Worm (Caenorhabditis elegans) whole organism, L2 larva: ENCODE data around the gene K05F1.10.
A peak's percentile ranks its signal among the peaks of the same experiment; 100 is the strongest.

ENCODE experiments used
- C34F6.9 ChIP-seq: fragments of 150-350 bp; optimal IDR thresholded peaks from 2 replicates; lab custom pipeline; 2014; ENCODE audit warnings: missing biosample characterization, missing genetic modification characterization
- F13H6.1 ChIP-seq: sonication (generic microtip); optimal IDR thresholded peaks from 2 replicates; lab custom pipeline; 2016; ENCODE audit warnings: missing genetic modification characterization, missing compliant biosample characterization
- R02D3.7 ChIP-seq: fragments of 150-350 bp; optimal IDR thresholded peaks from 2 replicates; lab custom pipeline; 2014; ENCODE audit warnings: missing biosample characterization, missing genetic modification characterization
- Y55F3AM.14 ChIP-seq: fragments of 200-800 bp; sonication (Bioruptor generic); optimal IDR thresholded peaks from 2 replicates; lab custom pipeline; 2018; ENCODE audit warnings: mild to moderate bottlenecking, missing genetic modification characterization, missing compliant biosample characterization
- ZK546.5 ChIP-seq: sonication (generic microtip); optimal IDR thresholded peaks from 2 replicates; lab custom pipeline; 2017; ENCODE audit warnings: missing biosample characterization, missing genetic modification characterization
- alr-1 ChIP-seq: fragments of 150-350 bp; optimal IDR thresholded peaks from 2 replicates; lab custom pipeline; 2014; ENCODE audit warnings: missing biosample characterization, missing genetic modification characterization
- aly-2 ChIP-seq: fragments of 150-350 bp; optimal IDR thresholded peaks from 2 replicates; lab custom pipeline; 2014; ENCODE audit warnings: missing biosample characterization, missing genetic modification characterization
- ama-1 ChIP-seq: fragments of 150-350 bp; optimal IDR thresholded peaks from 2 replicates; lab custom pipeline; 2018; ENCODE audit warnings: inconsistent platforms
- blmp-1 ChIP-seq: sonication (generic microtip); optimal IDR thresholded peaks from 2 replicates; lab custom pipeline; 2017; ENCODE audit warnings: missing genetic modification characterization, mild to moderate bottlenecking, missing compliant biosample characterization, antibody characterized with exemption, moderate library complexity; ENCODE audit not compliant: insufficient read depth
- ceh-16 ChIP-seq: fragments of 150-350 bp; optimal IDR thresholded peaks from 2 replicates; lab custom pipeline; 2014; ENCODE audit warnings: missing biosample characterization, missing genetic modification characterization
- ceh-82 ChIP-seq: fragments of 150-350 bp; optimal IDR thresholded peaks from 2 replicates; lab custom pipeline; 2014; ENCODE audit warnings: missing biosample characterization, missing genetic modification characterization
- crh-2 ChIP-seq: sonication (generic microtip); optimal IDR thresholded peaks from 2 replicates; lab custom pipeline; 2017; ENCODE audit warnings: missing biosample characterization, missing genetic modification characterization
- dmd-4 ChIP-seq: sonication (generic microtip); optimal IDR thresholded peaks from 2 replicates; lab custom pipeline; 2017; ENCODE audit warnings: missing biosample characterization, missing genetic modification characterization
- egl-27 ChIP-seq: sonication (generic microtip); optimal IDR thresholded peaks from 3 replicates; lab custom pipeline; 2017; ENCODE audit warnings: missing biosample characterization, missing genetic modification reagents, missing genetic modification characterization
- elt-1 ChIP-seq: fragments of 150-350 bp; optimal IDR thresholded peaks from 2 replicates; lab custom pipeline; 2014; ENCODE audit warnings: missing biosample characterization, missing genetic modification characterization
- elt-3 ChIP-seq: sonication (generic microtip); optimal IDR thresholded peaks from 2 replicates; lab custom pipeline; 2017; ENCODE audit warnings: missing biosample characterization, missing genetic modification characterization
- fos-1 ChIP-seq: fragments of 150-350 bp; optimal IDR thresholded peaks from 2 replicates; lab custom pipeline; 2014; ENCODE audit warnings: missing biosample characterization, missing genetic modification characterization
- gmeb-1 ChIP-seq: fragments of 150-350 bp; optimal IDR thresholded peaks from 2 replicates; lab custom pipeline; 2014; ENCODE audit warnings: missing biosample characterization, missing genetic modification characterization
- lin-11 ChIP-seq: fragments of 150-350 bp; sonication (generic microtip); optimal IDR thresholded peaks from 2 replicates; lab custom pipeline; 2014; ENCODE audit warnings: missing biosample characterization, missing genetic modification characterization, inconsistent platforms, mixed read lengths
- lin-13 ChIP-seq: fragments of 150-350 bp; optimal IDR thresholded peaks from 2 replicates; lab custom pipeline; 2014; ENCODE audit warnings: missing biosample characterization, missing genetic modification reagents, missing genetic modification characterization
- lin-39 ChIP-seq: fragments of 150-350 bp; optimal IDR thresholded peaks from 2 replicates; lab custom pipeline; 2014; ENCODE audit warnings: missing biosample characterization, missing genetic modification reagents, missing genetic modification characterization
- lsy-2 ChIP-seq, 2 experiments: fragments of 150-350 bp in 1 of 2; sonication (generic microtip) in 1 of 2; optimal IDR thresholded peaks; 2 replicates each; lab custom pipeline; 2014 to 2017; ENCODE audit warnings: missing biosample characterization in 2 of 2, missing genetic modification characterization in 2 of 2
- mab-5 ChIP-seq: fragments of 150-350 bp; optimal IDR thresholded peaks from 2 replicates; lab custom pipeline; 2014; ENCODE audit warnings: missing biosample characterization, missing genetic modification characterization
- mbf-1 ChIP-seq: sonication (generic microtip); optimal IDR thresholded peaks from 2 replicates; lab custom pipeline; 2017; ENCODE audit warnings: missing biosample characterization, missing genetic modification characterization
- mdl-1 ChIP-seq, 2 experiments: fragments of 150-350 bp in 1 of 2; sonication (generic microtip) in 1 of 2; optimal IDR thresholded peaks; 2 replicates each; lab custom pipeline; 2017; ENCODE audit warnings: missing biosample characterization in 2 of 2, missing genetic modification characterization in 2 of 2
- nhr-10 ChIP-seq: sonication (generic microtip); optimal IDR thresholded peaks from 2 replicates; lab custom pipeline; 2017; ENCODE audit warnings: missing biosample characterization, missing genetic modification characterization
- nhr-11 ChIP-seq: fragments of 150-350 bp; optimal IDR thresholded peaks from 2 replicates; lab custom pipeline; 2014; ENCODE audit warnings: missing biosample characterization, missing genetic modification characterization
- nhr-12 ChIP-seq: fragments of 150-350 bp; optimal IDR thresholded peaks from 2 replicates; lab custom pipeline; 2014; ENCODE audit warnings: missing biosample characterization, missing genetic modification characterization
- nhr-129 ChIP-seq: fragments of 150-350 bp; optimal IDR thresholded peaks from 2 replicates; lab custom pipeline; 2014; ENCODE audit warnings: missing biosample characterization, missing genetic modification characterization
- nhr-21 ChIP-seq: fragments of 150-350 bp; optimal IDR thresholded peaks from 2 replicates; lab custom pipeline; 2014; ENCODE audit warnings: missing biosample characterization, missing genetic modification characterization
- nhr-23 ChIP-seq: fragments of 150-350 bp; optimal IDR thresholded peaks from 2 replicates; lab custom pipeline; 2014; ENCODE audit warnings: missing biosample characterization, missing genetic modification reagents, missing genetic modification characterization
- nhr-237 ChIP-seq: fragments of 150-350 bp; optimal IDR thresholded peaks from 2 replicates; lab custom pipeline; 2014; ENCODE audit warnings: missing biosample characterization, missing genetic modification characterization
- nhr-25 ChIP-seq: fragments of 150-350 bp; sonication (generic microtip); optimal IDR thresholded peaks from 3 replicates; lab custom pipeline; 2014; ENCODE audit warnings: missing biosample characterization, missing genetic modification characterization
- nhr-6 ChIP-seq: fragments of 150-350 bp; optimal IDR thresholded peaks from 2 replicates; lab custom pipeline; 2014; ENCODE audit warnings: missing biosample characterization, missing genetic modification characterization
- nhr-77 ChIP-seq: fragments of 150-350 bp; optimal IDR thresholded peaks from 2 replicates; lab custom pipeline; 2014; ENCODE audit warnings: missing biosample characterization, missing genetic modification characterization
- peb-1 ChIP-seq: fragments of 150-350 bp; optimal IDR thresholded peaks from 2 replicates; lab custom pipeline; 2014; ENCODE audit warnings: missing biosample characterization, missing genetic modification characterization
- sem-4 ChIP-seq: fragments of 150-350 bp; optimal IDR thresholded peaks from 2 replicates; lab custom pipeline; 2014; ENCODE audit warnings: missing biosample characterization, missing genetic modification reagents, missing genetic modification characterization
- skn-1 ChIP-seq: sonication (generic microtip); optimal IDR thresholded peaks from 2 replicates; lab custom pipeline; 2017; ENCODE audit warnings: missing biosample characterization, missing genetic modification characterization
- sma-3 ChIP-seq: sonication (generic microtip); optimal IDR thresholded peaks from 2 replicates; lab custom pipeline; 2016; ENCODE audit warnings: missing genetic modification reagents, missing genetic modification characterization, missing compliant biosample characterization
- sma-9 ChIP-seq, 2 experiments: fragments of 150-350 bp in 1 of 2; sonication (generic microtip) in 1 of 2; optimal IDR thresholded peaks; 2 replicates each; lab custom pipeline; 2014 to 2016; ENCODE audit warnings: missing genetic modification characterization in 2 of 2, mild to moderate bottlenecking in 1 of 2, missing biosample characterization in 1 of 2, missing compliant biosample characterization in 1 of 2, missing genetic modification reagents in 1 of 2, moderate library complexity in 1 of 2
- snpc-4 ChIP-seq: fragments of 150-350 bp; optimal IDR thresholded peaks from 2 replicates; lab custom pipeline; 2014; ENCODE audit warnings: missing biosample characterization, missing genetic modification characterization
- unc-39 ChIP-seq: fragments of 150-350 bp; optimal IDR thresholded peaks from 2 replicates; lab custom pipeline; 2014; ENCODE audit warnings: missing biosample characterization, missing genetic modification characterization
- unc-55 ChIP-seq: fragments of 150-350 bp; sonication (generic microtip); optimal IDR thresholded peaks from 3 replicates; lab custom pipeline; 2014; ENCODE audit warnings: missing biosample characterization, missing genetic modification reagents, missing genetic modification characterization
- unc-62 ChIP-seq: fragments of 150-350 bp; optimal IDR thresholded peaks from 2 replicates; lab custom pipeline; 2014; ENCODE audit warnings: missing biosample characterization, missing genetic modification reagents, missing genetic modification characterization
- zag-1 ChIP-seq: fragments of 150-350 bp; optimal IDR thresholded peaks from 2 replicates; lab custom pipeline; 2014; ENCODE audit warnings: missing biosample characterization, missing genetic modification characterization
- ztf-1 ChIP-seq: fragments of 200-800 bp; sonication (Bioruptor generic); conservative IDR thresholded peaks from 2 replicates; pipeline ENCODE4 v1.3.6; 2022; ENCODE audit warnings: missing genetic modification characterization, missing compliant biosample characterization
- ztf-11 ChIP-seq: sonication (generic microtip); optimal IDR thresholded peaks from 2 replicates; lab custom pipeline; 2017; ENCODE audit warnings: missing biosample characterization, missing genetic modification characterization
- ztf-4 ChIP-seq: fragments of 150-350 bp; optimal IDR thresholded peaks from 2 replicates; lab custom pipeline; 2014; ENCODE audit warnings: missing biosample characterization, missing genetic modification characterization

The K05F1.10 gene

DNA sequence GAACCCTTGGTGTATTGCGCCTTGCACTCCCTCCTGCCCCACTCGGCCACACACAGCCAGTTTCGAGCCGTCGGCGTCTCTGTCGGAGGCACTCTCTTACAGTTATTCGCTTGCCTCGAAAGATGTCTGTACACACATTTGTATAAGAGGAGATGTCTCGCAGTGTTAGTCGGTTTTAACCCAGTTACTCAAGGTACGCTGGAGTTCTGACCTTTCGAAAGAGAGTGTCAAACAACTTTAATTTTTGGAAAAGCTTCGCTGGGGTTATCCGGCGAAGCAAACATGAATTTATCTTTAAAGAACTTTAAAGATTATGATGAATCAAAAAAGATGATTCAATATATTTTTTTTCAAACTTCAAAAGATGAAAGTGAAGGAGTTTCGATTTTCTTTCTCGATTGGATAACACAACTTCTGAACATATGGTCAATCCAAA, 39.4 kb upstream of the K05F1.10 start:
- peak; percentile 98 for TF ChIP-seq mab-5 (tag; lab: Kevin White, UChicago)
- TF ChIP-seq snpc-4 (tag; lab: Kevin White, UChicago), result peak; percentile 100
- TF ChIP-seq crh-2 (tag; lab: Kevin White, UChicago), result peak; percentile 99
- no peak for TF ChIP-seq nhr-23 (tag; lab: Kevin White, UChicago)
- TF ChIP-seq ztf-11 (tag; lab: Kevin White, UChicago), result peak; percentile 85
- TF ChIP-seq peb-1 (tag; lab: Kevin White, UChicago), result no peak
- peak; percentile 99 for TF ChIP-seq nhr-21 (tag; lab: Kevin White, UChicago)
- peak; percentile 99 for TF ChIP-seq egl-27 (tag; lab: Kevin White, UChicago)
- peak; percentile 88 for TF ChIP-seq nhr-11 (tag; lab: Kevin White, UChicago)
- peak; percentile 97 for TF ChIP-seq lsy-2 (tag; optimal IDR thresholded peaks at IDR 0.05; lab: Kevin White, UChicago)
- TF ChIP-seq nhr-6 (tag; lab: Kevin White, UChicago), result peak; percentile 98
- peak; percentile 99 for TF ChIP-seq nhr-25 (tag; lab: Kevin White, UChicago)
- peak; percentile 95 for TF ChIP-seq gmeb-1 (tag; lab: Kevin White, UChicago)
- TF ChIP-seq Y55F3AM.14 (GFP tag; lab: Kevin White, UChicago), result peak; percentile 97
- peak; percentile 64 for TF ChIP-seq mbf-1 (tag; lab: Kevin White, UChicago)
- TF ChIP-seq skn-1 (tag; lab: Kevin White, UChicago), result peak; percentile 81
- TF ChIP-seq unc-55, result peak; percentile 99
- TF ChIP-seq ceh-82, result peak; percentile 90
- peak; percentile 83 for TF ChIP-seq R02D3.7 (tag; lab: Kevin White, UChicago)
- TF ChIP-seq unc-39, result peak; percentile 63
- TF ChIP-seq ZK546.5 (tag; lab: Kevin White, UChicago), result peak; percentile 85
- TF ChIP-seq mdl-1 (tag; optimal IDR thresholded peaks at IDR 0.05; lab: Kevin White, UChicago), result peak; percentile 92 to 93
- peak; percentile 98 for TF ChIP-seq sma-9 (GFP tag; optimal IDR thresholded peaks at IDR 0.05; lab: Kevin White, UChicago)
- peak; percentile 71 for TF ChIP-seq sma-9 (tag; optimal IDR thresholded peaks at IDR 0.05; lab: Kevin White, UChicago)
- TF ChIP-seq unc-62 (GFP tag; lab: Kevin White, UChicago), result peak; percentile 83
- TF ChIP-seq lin-39 (tag; lab: Kevin White, UChicago), result peak; percentile 96
- TF ChIP-seq ceh-16, result peak; percentile 96
- TF ChIP-seq zag-1, result peak; percentile 99
- TF ChIP-seq ztf-4 (tag; lab: Kevin White, UChicago), result peak; percentile 99
- TF ChIP-seq nhr-77 (tag; lab: Kevin White, UChicago), result peak; percentile 93
- no peak for TF ChIP-seq elt-3 (tag; lab: Kevin White, UChicago)
- TF ChIP-seq nhr-10 (tag; lab: Kevin White, UChicago), result peak; percentile 97
- TF ChIP-seq C34F6.9 (tag; lab: Kevin White, UChicago), result peak; percentile 100
- peak; percentile 94 for TF ChIP-seq aly-2 (tag; lab: Kevin White, UChicago)
- TF ChIP-seq ama-1, result peak; percentile 100
- peak; percentile 98 for TF ChIP-seq fos-1 (tag; lab: Kevin White, UChicago)
- peak; percentile 98 for TF ChIP-seq lin-13 (GFP tag; lab: Kevin White, UChicago)
- TF ChIP-seq ztf-1, result 0 out of 2 replicates have a peak, but pooled peaks have one; percentile 81
- peak; percentile 99 for TF ChIP-seq lin-11 (tag; lab: Kevin White, UChicago)
- TF ChIP-seq sem-4, result peak; percentile 99
- peak; percentile 82 for TF ChIP-seq blmp-1 (tag; lab: Kevin White, UChicago)
- TF ChIP-seq nhr-12, result peak; percentile 59
- peak; percentile 99 for TF ChIP-seq nhr-129 (tag; lab: Kevin White, UChicago)
- peak; percentile 99 for TF ChIP-seq F13H6.1 (tag; lab: Kevin White, UChicago)
- TF ChIP-seq sma-3 (GFP tag; lab: Kevin White, UChicago), result peak; percentile 99
- peak; percentile 95 for TF ChIP-seq nhr-237 (tag; lab: Kevin White, UChicago)
- TF ChIP-seq elt-1 (tag; lab: Kevin White, UChicago), result peak; percentile 45
- TF ChIP-seq alr-1 (tag; lab: Kevin White, UChicago), result no peak
- peak; percentile 79 for TF ChIP-seq dmd-4 (tag; lab: Kevin White, UChicago)
- TF ChIP-seq, all 48 proteins: peak for 44
